Worm (Caenorhabditis elegans) whole organism, L3 larva: ENCODE measurements around the gene clec-117.

Experiments used
- R02D3.7 ChIP-seq: fragments of 150-350 bp; optimal IDR thresholded peaks from 2 replicates; lab custom pipeline; 2014; ENCODE audit warnings: missing biosample characterization, missing genetic modification characterization
- ceh-16 ChIP-seq: sonication (generic microtip); optimal IDR thresholded peaks from 2 replicates; lab custom pipeline; 2017; ENCODE audit warnings: missing biosample characterization, missing genetic modification characterization
- ceh-28 ChIP-seq: fragments of 150-350 bp; optimal IDR thresholded peaks from 2 replicates; lab custom pipeline; 2014; ENCODE audit warnings: missing biosample characterization, missing genetic modification reagents, missing genetic modification characterization
- ceh-82 ChIP-seq: fragments of 150-350 bp; optimal IDR thresholded peaks from 2 replicates; lab custom pipeline; 2014; ENCODE audit warnings: missing biosample characterization, missing genetic modification characterization
- daf-12 ChIP-seq: fragments of 150-350 bp; optimal IDR thresholded peaks from 2 replicates; lab custom pipeline; 2014; ENCODE audit warnings: missing biosample characterization, missing genetic modification reagents, missing genetic modification characterization
- egl-5 ChIP-seq: fragments of 150-350 bp; optimal IDR thresholded peaks from 2 replicates; lab custom pipeline; 2017; ENCODE audit warnings: missing biosample characterization, missing genetic modification reagents, missing genetic modification characterization, inconsistent platforms
- elt-1 ChIP-seq: fragments of 150-350 bp; optimal IDR thresholded peaks from 2 replicates; lab custom pipeline; 2014; ENCODE audit warnings: missing biosample characterization, missing genetic modification characterization
- jun-1 ChIP-seq: fragments of 150-350 bp; optimal IDR thresholded peaks from 2 replicates; lab custom pipeline; 2014; ENCODE audit warnings: missing biosample characterization, missing genetic modification reagents, missing genetic modification characterization
- lin-15B ChIP-seq: fragments of 150-350 bp; optimal IDR thresholded peaks from 2 replicates; lab custom pipeline; 2014; ENCODE audit warnings: missing biosample characterization, missing genetic modification characterization
- lsy-12 ChIP-seq: sonication (generic microtip); optimal IDR thresholded peaks from 2 replicates; lab custom pipeline; 2016; ENCODE audit warnings: mild to moderate bottlenecking, missing genetic modification characterization, missing compliant biosample characterization
- nhr-12 ChIP-seq: fragments of 150-350 bp; optimal IDR thresholded peaks from 2 replicates; lab custom pipeline; 2014; ENCODE audit warnings: missing biosample characterization, missing genetic modification characterization
- nhr-237 ChIP-seq: fragments of 150-350 bp; optimal IDR thresholded peaks from 2 replicates; lab custom pipeline; 2014; ENCODE audit warnings: missing biosample characterization, missing genetic modification characterization
- nhr-28 ChIP-seq: fragments of 150-350 bp; optimal IDR thresholded peaks from 2 replicates; lab custom pipeline; 2014; ENCODE audit warnings: missing biosample characterization, missing genetic modification characterization
- unc-39 ChIP-seq: sonication (generic microtip); optimal IDR thresholded peaks from 4 replicates; lab custom pipeline; 2017; ENCODE audit warnings: missing biosample characterization, missing genetic modification characterization
- ztf-4 ChIP-seq: fragments of 150-350 bp; optimal IDR thresholded peaks from 2 replicates; lab custom pipeline; 2014; ENCODE audit warnings: missing biosample characterization, missing genetic modification characterization

The clec-117 gene

ce11 chrII:247736-248135 lies 49.1 kb downstream of the clec-117 start:
- TF ChIP-seq ztf-4 (tag; lab: Kevin White, UChicago): no peak
- no peak for TF ChIP-seq ceh-82 (tag; lab: Kevin White, UChicago)
- TF ChIP-seq elt-1 (tag; lab: Kevin White, UChicago): no peak
- TF ChIP-seq nhr-237 (tag; lab: Kevin White, UChicago): no peak
- no peak for TF ChIP-seq R02D3.7
- no peak for TF ChIP-seq lin-15B (tag; lab: Kevin White, UChicago)
- no peak for TF ChIP-seq jun-1 (tag; lab: Kevin White, UChicago)
- TF ChIP-seq nhr-12 (tag; lab: Kevin White, UChicago): no peak
- TF ChIP-seq ceh-16 (tag; lab: Kevin White, UChicago): no peak
- no peak for TF ChIP-seq unc-39 (tag; lab: Kevin White, UChicago)
- TF ChIP-seq nhr-28 (tag; lab: Kevin White, UChicago): no peak
- TF ChIP-seq ceh-28 (tag; lab: Kevin White, UChicago): no peak
- no peak for TF ChIP-seq egl-5
- TF ChIP-seq lsy-12 (tag; lab: Kevin White, UChicago): no peak
- TF ChIP-seq daf-12 (tag; lab: Kevin White, UChicago): no peak
- TF ChIP-seq, all 47 proteins: peak for 0
